Worm (Caenorhabditis elegans) whole organism, young adult: Measurements from ENCODE around the gene C09G9.3.

Source experiments
- B0336.3 ChIP-seq: fragments of 200-800 bp; sonication (Bioruptor generic); IDR thresholded peaks from 2 replicates; pipeline ENCODE4 v1.3.6; 2022; ENCODE audit warnings: missing genetic modification characterization, missing compliant biosample characterization
- F39B2.1 ChIP-seq: fragments of 200-800 bp; sonication (Bioruptor generic); IDR thresholded peaks from 2 replicates; pipeline ENCODE4 v1.3.6; 2022; ENCODE audit warnings: missing genetic modification reagents, missing genetic modification characterization, missing compliant biosample characterization
- F52B5.7 ChIP-seq: sonication (generic microtip); optimal IDR thresholded peaks from 2 replicates; lab custom pipeline; 2016; ENCODE audit warnings: mild to moderate bottlenecking, missing genetic modification characterization, missing compliant biosample characterization
- F55B11.4 ChIP-seq: sonication (generic microtip); optimal IDR thresholded peaks from 2 replicates; lab custom pipeline; 2016; ENCODE audit warnings: missing compliant biosample characterization, missing genetic modification characterization, borderline replicate concordance; ENCODE audit not compliant: insufficient read depth
- K11D2.4 ChIP-seq: fragments of 200-800 bp; sonication (Bioruptor generic); IDR thresholded peaks from 2 replicates; pipeline ENCODE4 v1.3.6; 2022; ENCODE audit warnings: missing genetic modification reagents, missing genetic modification characterization, missing compliant biosample characterization
- T07F8.4 ChIP-seq: sonication (generic microtip); optimal IDR thresholded peaks from 2 replicates; lab custom pipeline; 2016; ENCODE audit warnings: mild to moderate bottlenecking, missing genetic modification characterization, moderate library complexity, missing compliant biosample characterization
- Y53G8AR.9 ChIP-seq: fragments of 200-800 bp; sonication (Bioruptor generic); conservative IDR thresholded peaks from 2 replicates; pipeline ENCODE4 v1.3.6; 2022; ENCODE audit warnings: missing genetic modification reagents, missing genetic modification characterization, missing compliant biosample characterization
- cebp-1 ChIP-seq, 2 experiments: fragments of 200-800 bp in 1 of 2; sonication (Bioruptor generic) in 1 of 2; sonication (generic microtip) in 1 of 2; IDR thresholded peaks in 1 of 2; optimal IDR thresholded peaks in 1 of 2; 2 replicates each; pipeline versions ENCODE4 v1.3.6 to Lab custom; 2017 to 2022; ENCODE audit warnings: missing compliant biosample characterization in 2 of 2, missing genetic modification characterization in 2 of 2, mild to moderate bottlenecking in 1 of 2, missing genetic modification reagents in 1 of 2, moderate library complexity in 1 of 2
- ceh-58 ChIP-seq: fragments of 200-800 bp; sonication (Bioruptor generic); IDR thresholded peaks from 2 replicates; pipeline ENCODE4 v1.3.6; 2022; ENCODE audit warnings: missing genetic modification characterization, missing compliant biosample characterization
- chd-7 ChIP-seq: sonication (generic microtip); optimal IDR thresholded peaks from 2 replicates; lab custom pipeline; 2016; ENCODE audit warnings: mild to moderate bottlenecking, missing genetic modification characterization, moderate library complexity, missing compliant biosample characterization
- dox-1 ChIP-seq: fragments of 200-800 bp; sonication (Bioruptor generic); IDR thresholded peaks from 2 replicates; pipeline ENCODE4 v1.3.6; 2022; ENCODE audit warnings: missing genetic modification reagents, missing genetic modification characterization, missing compliant biosample characterization
- hmg-1.2 ChIP-seq: fragments of 200-800 bp; sonication (Bioruptor generic); IDR thresholded peaks from 2 replicates; pipeline ENCODE4 v1.3.6; 2022; ENCODE audit warnings: missing genetic modification reagents, missing genetic modification characterization, missing compliant biosample characterization
- hrde-1 ChIP-seq: sonication (generic microtip); optimal IDR thresholded peaks from 2 replicates; lab custom pipeline; 2016; ENCODE audit warnings: missing genetic modification characterization, mild to moderate bottlenecking, missing compliant biosample characterization, moderate library complexity, missing genotype, missing genetic modification reagents, borderline replicate concordance
- lag-1 ChIP-seq: fragments of 200-800 bp; sonication (Bioruptor generic); IDR thresholded peaks from 2 replicates; pipeline ENCODE4 v1.3.6; 2022; ENCODE audit warnings: missing genetic modification reagents, missing genetic modification characterization, missing compliant biosample characterization
- let-607 ChIP-seq, 2 experiments: fragments of 200-800 bp in 1 of 2; sonication (Bioruptor generic) in 1 of 2; sonication (generic microtip) in 1 of 2; optimal IDR thresholded peaks; 2 replicates each; lab custom pipeline; 2016 to 2018; ENCODE audit warnings: mild to moderate bottlenecking in 2 of 2, missing compliant biosample characterization in 2 of 2, missing genetic modification characterization in 2 of 2, moderate library complexity in 2 of 2, missing genotype in 1 of 2
- lin-26 ChIP-seq: fragments of 200-800 bp; sonication (Bioruptor generic); IDR thresholded peaks from 2 replicates; pipeline ENCODE4 v1.3.6; 2022; ENCODE audit warnings: missing genetic modification reagents, missing genetic modification characterization, missing compliant biosample characterization
- lsy-27 ChIP-seq: sonication (generic microtip); optimal IDR thresholded peaks from 2 replicates; lab custom pipeline; 2017; ENCODE audit warnings: missing genetic modification characterization, mild to moderate bottlenecking, missing compliant biosample characterization, antibody characterized with exemption, missing genotype, borderline replicate concordance; ENCODE audit not compliant: insufficient read depth
- madf-6 ChIP-seq: fragments of 200-800 bp; sonication (Bioruptor generic); IDR thresholded peaks from 2 replicates; pipeline ENCODE4 v1.3.6; 2022; ENCODE audit warnings: missing genetic modification reagents, missing genetic modification characterization, missing compliant biosample characterization
- madf-8 ChIP-seq: fragments of 200-800 bp; sonication (Bioruptor generic); conservative IDR thresholded peaks from 2 replicates; pipeline ENCODE4 v1.3.6; 2022; ENCODE audit warnings: missing genetic modification reagents, missing genetic modification characterization, missing compliant biosample characterization
- mcd-1 ChIP-seq: fragments of 200-800 bp; sonication (Bioruptor generic); IDR thresholded peaks from 2 replicates; pipeline ENCODE4 v1.3.6; 2022; ENCODE audit warnings: missing genetic modification reagents, missing genetic modification characterization, missing compliant biosample characterization
- mes-4 ChIP-seq: sonication (generic microtip); optimal IDR thresholded peaks from 2 replicates; lab custom pipeline; 2016; ENCODE audit warnings: missing genotype, missing genetic modification characterization, missing compliant biosample characterization
- nfya-2 ChIP-seq: fragments of 200-800 bp; sonication (Bioruptor generic); IDR thresholded peaks from 2 replicates; pipeline ENCODE4 v1.3.6; 2022; ENCODE audit warnings: missing genetic modification reagents, missing genetic modification characterization, missing compliant biosample characterization
- nfyb-1 ChIP-seq: fragments of 200-800 bp; sonication (Bioruptor generic); IDR thresholded peaks from 2 replicates; pipeline ENCODE4 v1.3.6; 2022; ENCODE audit warnings: missing genetic modification reagents, missing genetic modification characterization, missing compliant biosample characterization
- nhr-80 ChIP-seq: sonication (generic microtip); optimal IDR thresholded peaks from 2 replicates; lab custom pipeline; 2016; ENCODE audit warnings: missing genetic modification characterization, missing compliant biosample characterization
- rcor-1 ChIP-seq: fragments of 200-800 bp; sonication (Bioruptor generic); IDR thresholded peaks from 2 replicates; pipeline ENCODE4 v1.3.6; 2022; ENCODE audit warnings: missing genetic modification reagents, missing genetic modification characterization, missing compliant biosample characterization
- rpc-1 ChIP-seq, 2 experiments: fragments of 150-350 bp in 1 of 2; sonication (generic microtip) in 1 of 2; optimal IDR thresholded peaks; 2 replicates each; lab custom pipeline; 2014 to 2018; ENCODE audit warnings: missing biosample characterization in 1 of 2, missing genetic modification characterization in 1 of 2, missing genetic modification reagents in 1 of 2, missing genotype in 1 of 2
- sdz-38 ChIP-seq: sonication (generic microtip); optimal IDR thresholded peaks from 2 replicates; lab custom pipeline; 2016; ENCODE audit warnings: missing genotype, missing genetic modification characterization, missing compliant biosample characterization
- sea-2 ChIP-seq: fragments of 200-800 bp; sonication (Bioruptor generic); IDR thresholded peaks from 2 replicates; pipeline ENCODE4 v1.3.6; 2022; ENCODE audit warnings: missing genetic modification characterization, missing compliant biosample characterization
- tbp1 ChIP-seq: fragments of 200-800 bp; sonication (Bioruptor generic); optimal IDR thresholded peaks from 2 replicates; lab custom pipeline; 2018; ENCODE audit warnings: mild to moderate bottlenecking, missing genetic modification characterization, missing compliant biosample characterization
- tlf-1 ChIP-seq: fragments of 200-800 bp; sonication (Bioruptor generic); optimal IDR thresholded peaks from 2 replicates; lab custom pipeline; 2018; ENCODE audit warnings: mild to moderate bottlenecking, missing genetic modification characterization, missing compliant biosample characterization
- zfh-2 ChIP-seq: fragments of 200-800 bp; sonication (Bioruptor generic); conservative IDR thresholded peaks from 2 replicates; pipeline ENCODE4 v1.3.6; 2022; ENCODE audit warnings: missing genetic modification reagents, missing genetic modification characterization, missing compliant biosample characterization
- ztf-18 ChIP-seq: sonication (generic microtip); optimal IDR thresholded peaks from 2 replicates; lab custom pipeline; 2016; ENCODE audit warnings: missing genotype, mild to moderate bottlenecking, missing genetic modification characterization, missing compliant biosample characterization

The C09G9.3 gene

ce11 chrIV:8830591-8830990, 42.3 kb downstream of the C09G9.3 start, which contains the start of gene T28C6.8 (continued):
- TF ChIP-seq ceh-58 (GFP tag; lab: Robert Waterston, UW) (no peak), lsy-27 (no peak), F39B2.1 (GFP tag; lab: Robert Waterston, UW) (no peak), zfh-2 (GFP tag; lab: Robert Waterston, UW) (no peak), let-607 (tag; optimal IDR thresholded peaks at IDR 0.05; lab: Kevin White, UChicago) (peak; percentile 19 to 45), tlf-1 (GFP tag; lab: Kevin White, UChicago) (no peak), cebp-1 (GFP tag; IDR thresholded peaks at IDR 0.05; lab: Robert Waterston, UW) (no peak), cebp-1 (tag; optimal IDR thresholded peaks at IDR 0.05; lab: Kevin White, UChicago) (no peak), mes-4 (no peak), B0336.3 (0 out of 2 replicates have a peak, but pooled peaks have one; percentile 26), dox-1 (GFP tag; lab: Robert Waterston, UW) (peak; percentile 70), ztf-18 (tag; lab: Kevin White, UChicago) (no peak), nhr-80 (tag; lab: Kevin White, UChicago) (peak; percentile 92), sdz-38 (tag; lab: Kevin White, UChicago) (no peak), lin-26 (GFP tag; lab: Robert Waterston, UW) (0 out of 2 replicates have a peak, but pooled peaks have one; percentile 31), nfyb-1 (no peak), T07F8.4 (no peak), nfya-2 (GFP tag; lab: Robert Waterston, UW) (no peak), madf-8 (GFP tag; lab: Robert Waterston, UW) (no peak), chd-7 (tag; lab: Kevin White, UChicago) (no peak), mcd-1 (GFP tag; lab: Robert Waterston, UW) (no peak), rcor-1 (no peak), K11D2.4 (no peak), hmg-1.2 (GFP tag; lab: Robert Waterston, UW) (peak; percentile 43; the same call in 1 of the 2 replicates), tbp1 (GFP tag; lab: Kevin White, UChicago) (peak; percentile 22), madf-6 (GFP tag; lab: Robert Waterston, UW) (no peak), Y53G8AR.9 (GFP tag; lab: Robert Waterston, UW) (no peak)
- TF ChIP-seq, all 124 proteins: peak for 9

ce11 chrIV:8827500-8827899, 45.4 kb downstream of the C09G9.3 start, which contains the start of gene T28C6.7:
T28C6.7 (plus strand) TSS chrIV:8827800.
- TF ChIP-seq lag-1 (GFP tag; lab: Robert Waterston, UW) = no peak
- no peak for TF ChIP-seq hmg-1.2 (GFP tag; lab: Robert Waterston, UW)
- no peak for TF ChIP-seq rpc-1 (optimal IDR thresholded peaks at IDR 0.05; lab: Kevin White, UChicago)
- no peak for TF ChIP-seq rpc-1 (tag; optimal IDR thresholded peaks at IDR 0.05; lab: Kevin White, UChicago)
- TF ChIP-seq nfya-2 (GFP tag; lab: Robert Waterston, UW) = no peak
- no peak for TF ChIP-seq hrde-1 (tag; lab: Kevin White, UChicago)
- no peak for TF ChIP-seq F55B11.4
- TF ChIP-seq F52B5.7 (tag; lab: Kevin White, UChicago) = no peak

- peak; percentile 17 for TF ChIP-seq nhr-80 (tag; lab: Kevin White, UChicago)
- TF ChIP-seq sea-2 (GFP tag; lab: Robert Waterston, UW) = no peak
- peak; percentile 69 for TF ChIP-seq ztf-18 (tag; lab: Kevin White, UChicago)
- peak; percentile 19 to 27 for TF ChIP-seq let-607 (tag; optimal IDR thresholded peaks at IDR 0.05; lab: Kevin White, UChicago)
Observed at ce11 chrIV:8826606-8827000, 46.3 kb downstream of the C09G9.3 start.
